Fruit fly (Drosophila melanogaster) whole organism, prepupa: ENCODE measurements around the gene Rlb1.

Experiments used
- Blimp-1 ChIP-seq: fragments of 200-800 bp; sonication (Bioruptor generic); optimal IDR thresholded peaks from 3 replicates; lab custom pipeline; 2017; ENCODE audit warnings: missing biosample characterization, missing genetic modification characterization, mild to moderate bottlenecking, moderate library complexity, missing genetic modification reagents
- CG10669 ChIP-seq: fragments of 200-800 bp; sonication (Bioruptor generic); optimal IDR thresholded peaks from 3 replicates; lab custom pipeline; 2018; ENCODE audit warnings: missing biosample characterization, mild to moderate bottlenecking, missing genetic modification characterization, moderate library complexity
- CG11294 ChIP-seq: fragments of 200-800 bp; sonication (Bioruptor generic); IDR thresholded peaks from 2 replicates; pipeline ENCODE4 v1.3.6; 2022; ENCODE audit warnings: missing biosample characterization, missing genetic modification characterization
- CG11762 ChIP-seq: fragments of 200-800 bp; sonication (Bioruptor generic); optimal IDR thresholded peaks from 3 replicates; lab custom pipeline; 2016; ENCODE audit warnings: missing biosample characterization, missing genetic modification characterization; ENCODE audit not compliant: insufficient read depth
- CG15336 ChIP-seq: fragments of 200-800 bp; sonication (Bioruptor generic); IDR thresholded peaks from 2 replicates; pipeline ENCODE4 v1.3.6; 2022; ENCODE audit warnings: missing biosample characterization, missing genetic modification characterization
- CG1621 ChIP-seq: fragments of 200-800 bp; sonication (Bioruptor generic); optimal IDR thresholded peaks from 3 replicates; lab custom pipeline; 2018; ENCODE audit warnings: missing biosample characterization, mild to moderate bottlenecking, missing genetic modification characterization
- CG3032 ChIP-seq: fragments of 200-800 bp; optimal IDR thresholded peaks from 2 replicates; lab custom pipeline; 2019; ENCODE audit warnings: missing biosample characterization, mild to moderate bottlenecking, missing genetic modification characterization, moderate library complexity
- CG32006 ChIP-seq: fragments of 200-800 bp; sonication (Bioruptor generic); optimal IDR thresholded peaks from 3 replicates; lab custom pipeline; 2017; ENCODE audit warnings: missing biosample characterization, mild to moderate bottlenecking, missing genetic modification characterization
- CG3919 ChIP-seq: fragments of 200-800 bp; sonication (Bioruptor generic); optimal IDR thresholded peaks from 3 replicates; lab custom pipeline; 2016; ENCODE audit warnings: missing biosample characterization, missing genetic modification characterization
- CG4318 ChIP-seq: fragments of 200-800 bp; sonication (Bioruptor generic); optimal IDR thresholded peaks from 3 replicates; lab custom pipeline; 2017; ENCODE audit warnings: missing biosample characterization, mild to moderate bottlenecking, missing genetic modification characterization
- CG6163 ChIP-seq: fragments of 200-800 bp; sonication (Bioruptor generic); IDR thresholded peaks from 3 replicates; pipeline ENCODE4 v1.3.6; 2022; ENCODE audit warnings: missing biosample characterization, missing genetic modification characterization
- CG6276 ChIP-seq: fragments of 200-800 bp; sonication (Bioruptor generic); optimal IDR thresholded peaks from 2 replicates; lab custom pipeline; 2017; ENCODE audit warnings: missing biosample characterization, mild to moderate bottlenecking, missing genetic modification characterization
- CG6854 ChIP-seq: fragments of 200-800 bp; sonication (Bioruptor generic); optimal IDR thresholded peaks from 2 replicates; lab custom pipeline; 2017; ENCODE audit warnings: missing biosample characterization, mild to moderate bottlenecking, missing genetic modification characterization
- CG7368 ChIP-seq: fragments of 200-800 bp; sonication (Bioruptor generic); optimal IDR thresholded peaks from 3 replicates; lab custom pipeline; 2016; ENCODE audit warnings: missing biosample characterization, missing genetic modification characterization
- CG8119 ChIP-seq: fragments of 200-800 bp; sonication (Bioruptor generic); IDR thresholded peaks from 3 replicates; pipeline ENCODE4 v1.3.6; 2022; ENCODE audit warnings: missing biosample characterization, missing genetic modification characterization
- CG8319 ChIP-seq: fragments of 200-800 bp; sonication (Bioruptor generic); optimal IDR thresholded peaks from 3 replicates; lab custom pipeline; 2016; ENCODE audit warnings: missing biosample characterization, missing genetic modification characterization
- CG8632 ChIP-seq: fragments of 200-800 bp; sonication (Bioruptor generic); optimal IDR thresholded peaks from 3 replicates; lab custom pipeline; 2016; ENCODE audit warnings: missing biosample characterization, missing genetic modification characterization
- CG9139 ChIP-seq: fragments of 200-800 bp; sonication (Bioruptor generic); optimal IDR thresholded peaks from 3 replicates; lab custom pipeline; 2017; ENCODE audit warnings: missing biosample characterization, mild to moderate bottlenecking, missing genetic modification characterization
- Eip75B ChIP-seq: fragments of 200-800 bp; sonication (Bioruptor generic); optimal IDR thresholded peaks from 3 replicates; lab custom pipeline; 2016; ENCODE audit warnings: missing biosample characterization, missing genetic modification characterization
- Eip78C ChIP-seq: fragments of 200-800 bp; sonication (Bioruptor generic); peaks from one replicate; lab custom pipeline; 2016; ENCODE audit warnings: missing biosample characterization, missing genetic modification characterization
- Eip93F ChIP-seq: fragments of 200-800 bp; sonication (Bioruptor generic); optimal IDR thresholded peaks from 2 replicates; lab custom pipeline; 2016; ENCODE audit warnings: missing biosample characterization, mild to moderate bottlenecking, missing genetic modification characterization
- Ets96B ChIP-seq: fragments of 200-800 bp; optimal IDR thresholded peaks from 2 replicates; lab custom pipeline; 2019; ENCODE audit warnings: missing biosample characterization, mild to moderate bottlenecking, missing genetic modification characterization, moderate library complexity
- Gug ChIP-seq: fragments of 200-800 bp; sonication (Bioruptor generic); IDR thresholded peaks from 2 replicates; pipeline ENCODE4 v1.3.6; 2022; ENCODE audit warnings: missing biosample characterization, missing genetic modification characterization
- Hr39 ChIP-seq: fragments of 200-800 bp; sonication (Bioruptor generic); optimal IDR thresholded peaks from 2 replicates; lab custom pipeline; 2016; ENCODE audit warnings: missing biosample characterization, missing genetic modification characterization
- Hr4 ChIP-seq: fragments of 200-800 bp; sonication (Bioruptor generic); optimal IDR thresholded peaks from 3 replicates; lab custom pipeline; 2016; ENCODE audit warnings: missing biosample characterization, missing genetic modification characterization
- Lpt ChIP-seq: fragments of 200-800 bp; sonication (Bioruptor generic); optimal IDR thresholded peaks from 3 replicates; lab custom pipeline; 2016; ENCODE audit warnings: missing biosample characterization, missing genetic modification characterization
- OdsH ChIP-seq: fragments of 200-800 bp; sonication (Bioruptor generic); optimal IDR thresholded peaks from 3 replicates; lab custom pipeline; 2016; ENCODE audit warnings: missing biosample characterization, missing genetic modification characterization
- Smox ChIP-seq: fragments of 200-800 bp; sonication (Bioruptor generic); optimal IDR thresholded peaks from 3 replicates; lab custom pipeline; 2016; ENCODE audit warnings: missing biosample characterization, missing genetic modification characterization
- Sox14 ChIP-seq: fragments of 200-800 bp; sonication (Bioruptor generic); optimal IDR thresholded peaks from 3 replicates; lab custom pipeline; 2016; ENCODE audit warnings: missing biosample characterization, missing genetic modification characterization
- achi ChIP-seq: fragments of 200-800 bp; sonication (Bioruptor generic); optimal IDR thresholded peaks from 3 replicates; lab custom pipeline; 2016; ENCODE audit warnings: missing biosample characterization, missing genetic modification characterization
- acj6 ChIP-seq: fragments of 200-800 bp; sonication (Bioruptor generic); optimal IDR thresholded peaks from 3 replicates; lab custom pipeline; 2016; ENCODE audit warnings: missing biosample characterization, missing genetic modification characterization
- dsx ChIP-seq: fragments of 200-800 bp; optimal IDR thresholded peaks from 3 replicates; lab custom pipeline; 2019; ENCODE audit warnings: missing biosample characterization, mild to moderate bottlenecking, missing genetic modification characterization, moderate library complexity; ENCODE audit not compliant: poor library complexity, severe bottlenecking
- eg ChIP-seq: fragments of 200-800 bp; sonication (Bioruptor generic); IDR thresholded peaks from 3 replicates; pipeline ENCODE4 v1.3.6; 2022; ENCODE audit warnings: missing biosample characterization, missing genetic modification characterization
- esn ChIP-seq: fragments of 200-800 bp; sonication (Bioruptor generic); optimal IDR thresholded peaks from 2 replicates; lab custom pipeline; 2016; ENCODE audit warnings: missing biosample characterization, mild to moderate bottlenecking, missing genetic modification characterization, moderate library complexity
- fd85E ChIP-seq: fragments of 200-800 bp; sonication (Bioruptor generic); optimal IDR thresholded peaks from 3 replicates; lab custom pipeline; 2016; ENCODE audit warnings: missing biosample characterization, missing genetic modification characterization
- fkh ChIP-seq: fragments of 200-800 bp; sonication (Bioruptor generic); optimal IDR thresholded peaks from 3 replicates; lab custom pipeline; 2017; ENCODE audit warnings: missing biosample characterization, mild to moderate bottlenecking, missing genetic modification characterization, moderate library complexity
- lz ChIP-seq: fragments of 200-800 bp; sonication (Bioruptor generic); optimal IDR thresholded peaks from 3 replicates; lab custom pipeline; 2016; ENCODE audit warnings: missing biosample characterization, missing genetic modification characterization
- net ChIP-seq: fragments of 200-800 bp; sonication (Bioruptor generic); optimal IDR thresholded peaks from 3 replicates; lab custom pipeline; 2016; ENCODE audit warnings: missing biosample characterization, missing genetic modification characterization
- pdm3 ChIP-seq: fragments of 200-800 bp; sonication (Bioruptor generic); optimal IDR thresholded peaks from 3 replicates; lab custom pipeline; 2016; ENCODE audit warnings: missing biosample characterization, missing genetic modification characterization
- salr ChIP-seq, 2 experiments: fragments of 200-800 bp; sonication (Bioruptor generic); optimal IDR thresholded peaks; 3 replicates each; lab custom pipeline; 2016 to 2018; ENCODE audit warnings: missing biosample characterization in 2 of 2, missing genetic modification characterization in 2 of 2, mild to moderate bottlenecking in 1 of 2
- ss ChIP-seq, 2 experiments: fragments of 200-800 bp; sonication (Bioruptor generic); optimal IDR thresholded peaks; 2 replicates in 1 of 2; 3 replicates in 1 of 2; lab custom pipeline; 2017 to 2018; ENCODE audit warnings: mild to moderate bottlenecking in 2 of 2, missing biosample characterization in 2 of 2, missing genetic modification characterization in 2 of 2, moderate library complexity in 1 of 2
- vri ChIP-seq: fragments of 200-800 bp; sonication (Bioruptor generic); optimal IDR thresholded peaks from 3 replicates; lab custom pipeline; 2016; ENCODE audit warnings: missing biosample characterization, mild to moderate bottlenecking, missing genetic modification characterization

The Rlb1 gene

DNA sequence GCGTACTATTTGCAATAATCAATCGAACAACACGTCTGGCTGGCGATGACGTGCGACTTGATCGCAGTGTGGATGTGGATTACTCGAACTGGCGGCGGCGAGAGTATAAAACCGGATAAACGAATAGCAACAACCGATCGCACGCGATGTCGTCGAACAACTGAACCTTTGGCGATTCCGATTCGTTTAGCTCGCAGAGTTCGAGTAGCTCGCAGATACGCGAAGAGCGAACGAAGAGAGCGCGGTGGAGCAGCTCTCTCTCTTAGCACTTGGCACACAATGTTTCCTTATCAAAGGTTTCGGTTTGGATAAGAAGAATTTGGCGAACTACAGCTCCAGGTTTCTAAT lies 10.7 kb upstream of the Rlb1 start, which contains the start of gene RhoL:
Gene RhoL (minus strand): TSS at position 166 of the 348 bp plus-strand sequence.
- no peak for TF ChIP-seq Gug (GFP tag; lab: Robert Waterston, UW)
- TF ChIP-seq CG4318 (GFP tag; lab: Kevin White, UChicago), result no peak
- no peak for TF ChIP-seq CG11294 (GFP tag; lab: Robert Waterston, UW)
- TF ChIP-seq CG11762, result no peak
- no peak for TF ChIP-seq lz (GFP tag; lab: Kevin White, UChicago)
- no peak for TF ChIP-seq Smox
- no peak for TF ChIP-seq CG8632 (GFP tag; lab: Kevin White, UChicago)
- no peak for TF ChIP-seq salr (GFP tag; optimal IDR thresholded peaks at IDR 0.05; lab: Kevin White, UChicago)
- TF ChIP-seq Ets96B, result peak; percentile 10
- no peak for TF ChIP-seq pdm3 (GFP tag; lab: Kevin White, UChicago)
- TF ChIP-seq Blimp-1 (GFP tag; lab: Kevin White, UChicago), result no peak
- no peak for TF ChIP-seq acj6 (GFP tag; lab: Kevin White, UChicago)
- peak; percentile 70 for TF ChIP-seq CG6163 (GFP tag; lab: Robert Waterston, UW)
- peak; percentile 28 for TF ChIP-seq Lpt (GFP tag; lab: Kevin White, UChicago)
- no peak for TF ChIP-seq CG10669 (GFP tag; lab: Kevin White, UChicago)
- peak; percentile 28 for TF ChIP-seq Sox14 (GFP tag; lab: Kevin White, UChicago)
- no peak for TF ChIP-seq CG6276 (GFP tag; lab: Kevin White, UChicago)
- peak; percentile 83 for TF ChIP-seq vri (GFP tag; lab: Kevin White, UChicago)
- TF ChIP-seq esn, result peak; percentile 47
- peak; percentile 81 for TF ChIP-seq Eip78C (GFP tag; lab: Kevin White, UChicago)
- TF ChIP-seq OdsH (GFP tag; lab: Kevin White, UChicago), result no peak
- peak; percentile 37 for TF ChIP-seq fkh (GFP tag; lab: Kevin White, UChicago)
- TF ChIP-seq dsx (GFP tag; lab: Kevin White, UChicago), result peak; percentile 90
- no peak for TF ChIP-seq CG8319 (GFP tag; lab: Kevin White, UChicago)
- TF ChIP-seq Eip75B (GFP tag; lab: Kevin White, UChicago), result peak; percentile 40
- TF ChIP-seq achi (GFP tag; lab: Kevin White, UChicago), result no peak
- TF ChIP-seq CG8119 (GFP tag; lab: Robert Waterston, UW), result peak; percentile 43; the same call in 2 of the 3 replicates
- no peak for TF ChIP-seq CG9139 (GFP tag; lab: Kevin White, UChicago)
- peak; percentile 6 for TF ChIP-seq CG7368 (GFP tag; lab: Kevin White, UChicago)
- peak; percentile 29 for TF ChIP-seq Eip93F (GFP tag; lab: Kevin White, UChicago)
- TF ChIP-seq CG32006 (GFP tag; lab: Kevin White, UChicago), result no peak
- peak; percentile 11 for TF ChIP-seq CG3032 (tag; lab: Kevin White, UChicago)
- TF ChIP-seq CG15336 (GFP tag; lab: Robert Waterston, UW), result peak; percentile 45; the same call in 1 of the 2 replicates
- peak; percentile 59 for TF ChIP-seq net (GFP tag; lab: Kevin White, UChicago)
- no peak; the same call in 2 of the 3 replicates for TF ChIP-seq eg (GFP tag; lab: Robert Waterston, UW)
- peak; percentile 62 for TF ChIP-seq CG6854 (GFP tag; lab: Kevin White, UChicago)
- peak; percentile 21 to 40 for TF ChIP-seq ss (GFP tag; optimal IDR thresholded peaks at IDR 0.05; lab: Kevin White, UChicago)
- no peak for TF ChIP-seq CG3919 (GFP tag; lab: Kevin White, UChicago)
- TF ChIP-seq Hr39 (GFP tag; lab: Kevin White, UChicago), result no peak
- TF ChIP-seq CG1621, result peak; percentile 25
- TF ChIP-seq fd85E (GFP tag; lab: Kevin White, UChicago), result no peak
- TF ChIP-seq Hr4 (GFP tag; lab: Kevin White, UChicago), result no peak
